Fruit fly (Drosophila melanogaster): ENCODE measurements around the gene CG1113.
A peak's percentile ranks its signal among the peaks of the same experiment; 100 is the strongest.

Gene CG1113

dm6 chr3R:5283360-5283963 lies 30.5 kb downstream of the CG1113 start (continued):
- TF ChIP-seq CG11456 (GFP tag; IDR thresholded peaks at IDR 0.05) (peak; percentile 79; the same call in 1 of the 3 replicates), Dll (GFP tag; IDR thresholded peaks at IDR 0.05; ENCODE audit: partially characterized antibody) (no peak), CG17361 (GFP tag; IDR thresholded peaks at IDR 0.05) (peak; percentile 95), tna (GFP tag; IDR thresholded peaks at IDR 0.05; ENCODE audit: partially characterized antibody) (no peak), CG6765 (GFP tag; optimal IDR thresholded peaks at IDR 0.05) (peak; percentile 91), row (GFP tag; IDR thresholded peaks at IDR 0.05) (peak; percentile 91), crol (GFP tag; IDR thresholded peaks at IDR 0.05) (no peak), tgo (GFP tag; IDR thresholded peaks at IDR 0.05) (peak; percentile 84), Optix (GFP tag; IDR thresholded peaks at IDR 0.05) (peak; percentile 79; the same call in 2 of the 3 replicates), onecut (GFP tag; IDR thresholded peaks at IDR 0.05) (peak; percentile 78), CG10959 (GFP tag; IDR thresholded peaks at IDR 0.05) (0 out of 2 replicates have a peak, but pooled peaks have one; percentile 51), Usf (GFP tag; optimal IDR thresholded peaks at IDR 0.05) (peak; percentile 76), da (GFP tag; optimal IDR thresholded peaks at IDR 0.05) (peak; percentile 53), CG3065 (GFP tag; optimal IDR thresholded peaks at IDR 0.05) (peak; percentile 52), btn (GFP tag; optimal IDR thresholded peaks at IDR 0.05) (peak; percentile 77), CG11695 (GFP tag; IDR thresholded peaks at IDR 0.05) (peak; percentile 90; the same call in 2 of the 3 replicates), CG9215 (GFP tag; IDR thresholded peaks at IDR 0.05) (peak; percentile 87), Sry-δ (GFP tag; optimal IDR thresholded peaks at IDR 0.05) (peak; percentile 60), Myb (GFP tag; optimal IDR thresholded peaks at IDR 0.05) (peak; percentile 82), Taf1 (GFP tag; IDR thresholded peaks at IDR 0.05) (peak; percentile 71; the same call in 1 of the 2 replicates), CG15479 (GFP tag; optimal IDR thresholded peaks at IDR 0.05) (no peak), CG12104 (GFP tag; optimal IDR thresholded peaks at IDR 0.05) (peak; percentile 92), hkb (optimal IDR thresholded peaks at IDR 0.05) (no peak), hkb (GFP tag; IDR thresholded peaks at IDR 0.05) (peak; percentile 76), CG1792 (GFP tag; optimal IDR thresholded peaks at IDR 0.05) (peak; percentile 87), Dfd (GFP tag; optimal IDR thresholded peaks at IDR 0.05) (no peak), CG13775 (GFP tag; optimal IDR thresholded peaks at IDR 0.05) (peak; percentile 90), abd-A (tag; optimal IDR thresholded peaks at IDR 0.05) (peak; percentile 100), Trl (optimal IDR thresholded peaks at IDR 0.05) (no peak), Trl (GFP tag; optimal IDR thresholded peaks at IDR 0.05) (peak; percentile 88), pho (GFP tag; optimal IDR thresholded peaks at IDR 0.05) (peak; percentile 94), esg (GFP tag; conservative IDR thresholded peaks at IDR 0.05) (peak; percentile 81), Dbx (GFP tag; IDR thresholded peaks at IDR 0.05) (peak; percentile 85), CG18764 (GFP tag; optimal IDR thresholded peaks at IDR 0.05) (peak; percentile 70), sens-2 (GFP tag; IDR thresholded peaks at IDR 0.05) (peak; percentile 73), CG12219 (GFP tag; optimal IDR thresholded peaks at IDR 0.05) (peak; percentile 90), HLHmδ (GFP tag; optimal IDR thresholded peaks at IDR 0.05) (no peak), pzg (GFP tag; optimal IDR thresholded peaks at IDR 0.05) (peak; percentile 9), Bdp1 (GFP tag; optimal IDR thresholded peaks at IDR 0.05) (peak; percentile 77), ham (GFP tag; IDR thresholded peaks at IDR 0.05) (peak; percentile 62; the same call in 1 of the 2 replicates)

- peak; percentile 76 for TF ChIP-seq crol (GFP tag; IDR thresholded peaks at IDR 0.05)
- no peak for TF ChIP-seq gro (GFP tag; optimal IDR thresholded peaks at IDR 0.05)
- no peak for TF ChIP-seq CG17385 (GFP tag; optimal IDR thresholded peaks at IDR 0.05)
- peak; percentile 53; the same call in 1 of the 2 replicates for TF ChIP-seq vvl (GFP tag; IDR thresholded peaks at IDR 0.05)
These were observed 33.0 kb downstream of the CG1113 start for dm6 chr3R:5285937-5286336.

Data from whole organism, embryonic.